Worm (Caenorhabditis elegans) whole organism, late embryonic: Measurements from ENCODE around the gene W03D2.9.

Experiments used
- ceh-24 ChIP-seq: sonication (generic microtip); optimal IDR thresholded peaks from 2 replicates; lab custom pipeline; 2016; ENCODE audit warnings: mild to moderate bottlenecking, missing genetic modification characterization, missing compliant biosample characterization
- fkh-10 ChIP-seq: fragments of 150-350 bp; optimal IDR thresholded peaks from 2 replicates; lab custom pipeline; 2014; ENCODE audit warnings: missing biosample characterization, missing genetic modification reagents, missing genetic modification characterization
- pha-4 ChIP-seq: fragments of 150-350 bp; optimal IDR thresholded peaks from 2 replicates; lab custom pipeline; 2018; ENCODE audit warnings: missing biosample characterization, missing genetic modification reagents, missing genetic modification characterization
- syd-9 ChIP-seq: sonication (generic microtip); optimal IDR thresholded peaks from 2 replicates; lab custom pipeline; 2016; ENCODE audit warnings: mild to moderate bottlenecking, missing genetic modification characterization, moderate library complexity, missing compliant biosample characterization

DNA sequence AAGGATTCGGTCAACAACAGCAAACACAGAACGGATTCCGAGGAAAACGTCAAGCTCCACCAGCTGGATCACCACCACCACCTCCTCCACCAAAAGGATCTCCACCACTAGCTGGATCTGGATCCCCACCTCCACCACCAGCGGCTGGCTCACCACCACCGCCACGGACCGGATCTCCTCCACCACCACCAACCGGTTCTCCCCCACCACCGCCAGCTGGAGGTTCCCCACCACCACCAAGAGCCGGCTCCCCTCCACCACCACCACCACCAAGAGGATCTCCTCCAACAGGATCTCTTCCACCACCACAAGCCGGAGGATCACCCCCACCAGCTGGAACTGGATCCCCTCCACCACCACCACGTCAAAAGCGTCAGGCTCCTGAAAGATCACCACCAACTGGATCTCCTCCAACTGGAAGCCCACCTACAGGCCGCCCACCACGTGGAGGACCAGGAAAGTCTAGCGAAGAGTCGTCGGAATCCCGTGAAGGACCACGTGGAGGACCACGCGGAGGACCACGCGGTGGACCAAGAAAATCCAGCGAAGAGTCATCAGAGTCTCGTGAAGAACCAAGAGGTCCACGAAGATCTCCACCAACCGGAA lies 2.3 kb upstream of the W03D2.9 start:
- TF ChIP-seq syd-9 (tag; lab: Kevin White, UChicago) (no peak), fkh-10 (GFP tag; lab: Kevin White, UChicago) (no peak), pha-4 (no peak), ceh-24 (tag; lab: Kevin White, UChicago) (no peak)
